Fruit fly (Drosophila melanogaster) whole organism, wandering third instar larva: ENCODE data around the gene mRpS18A.
A peak's percentile ranks its signal among the peaks of the same experiment; 100 is the strongest.

ENCODE experiments used
- CG9705 ChIP-seq: fragments of 200-800 bp; sonication (Bioruptor generic); optimal IDR thresholded peaks from 2 replicates; lab custom pipeline; 2018; ENCODE audit warnings: missing biosample characterization, mild to moderate bottlenecking, missing genetic modification characterization
- Dfd ChIP-seq: fragments of >200 bp; optimal IDR thresholded peaks from 2 replicates; lab custom pipeline; 2017; ENCODE audit warnings: missing biosample characterization, missing genetic modification characterization
- Dif ChIP-seq: fragments of 200-275, 200-300 bp; sonication (Bioruptor generic); optimal IDR thresholded peaks from 2 replicates; lab custom pipeline; 2018; ENCODE audit warnings: missing biosample characterization, missing genetic modification characterization; ENCODE audit not compliant: partially characterized antibody
- Hnf4 ChIP-seq: fragments of 200-800 bp; sonication (Bioruptor generic); optimal IDR thresholded peaks from 2 replicates; lab custom pipeline; 2016; ENCODE audit warnings: missing biosample characterization, mild to moderate bottlenecking, missing genetic modification characterization
- Hr78 ChIP-seq: fragments of >200 bp; optimal IDR thresholded peaks from 2 replicates; lab custom pipeline; 2017; ENCODE audit warnings: missing biosample characterization, missing genetic modification characterization
- Hr83 ChIP-seq: fragments of 200-300 bp; sonication (Bioruptor generic); optimal IDR thresholded peaks from 2 replicates; lab custom pipeline; 2016; ENCODE audit warnings: missing biosample characterization, mild to moderate bottlenecking, missing genetic modification characterization, moderate library complexity; ENCODE audit not compliant: poor library complexity, severe bottlenecking
- Jra ChIP-seq: sonication (Bioruptor generic); optimal IDR thresholded peaks from 2 replicates; lab custom pipeline; 2016; ENCODE audit warnings: missing biosample characterization, missing genetic modification characterization
- Mio ChIP-seq: sonication (Bioruptor generic); optimal IDR thresholded peaks from 2 replicates; lab custom pipeline; 2016; ENCODE audit warnings: missing biosample characterization, missing genetic modification characterization
- Myc ChIP-seq: fragments of >200 bp; optimal IDR thresholded peaks from 2 replicates; lab custom pipeline; 2017
- N ChIP-seq: fragments of >200 bp; optimal IDR thresholded peaks from 2 replicates; lab custom pipeline; 2018; ENCODE audit warnings: missing biosample characterization, missing external identifiers, missing genetic modification characterization
- OdsH ChIP-seq: fragments of 200-800 bp; sonication (Bioruptor generic); optimal IDR thresholded peaks from 2 replicates; lab custom pipeline; 2016; ENCODE audit warnings: missing biosample characterization, mild to moderate bottlenecking, missing genetic modification characterization
- Rel ChIP-seq, 2 experiments: fragments of 200-800 bp; sonication (Bioruptor generic) in 1 of 2; optimal IDR thresholded peaks; 2 replicates in 1 of 2; 3 replicates in 1 of 2; lab custom pipeline; 2016 to 2019; ENCODE audit warnings: mild to moderate bottlenecking in 2 of 2, missing biosample characterization in 2 of 2, missing genetic modification characterization in 2 of 2, moderate library complexity in 1 of 2
- Sp1 ChIP-seq: fragments of 200-800 bp; sonication (Bioruptor generic); optimal IDR thresholded peaks from 3 replicates; lab custom pipeline; 2019; ENCODE audit warnings: missing biosample characterization, mild to moderate bottlenecking, missing genetic modification characterization, moderate library complexity
- Vsx2 ChIP-seq: fragments of 200-300, 225-300 bp; sonication (Bioruptor generic); optimal IDR thresholded peaks from 2 replicates; lab custom pipeline; 2018; ENCODE audit warnings: missing biosample characterization, missing genetic modification characterization; ENCODE audit not compliant: partially characterized antibody
- br ChIP-seq: fragments of 200-800 bp; sonication (Bioruptor generic); optimal IDR thresholded peaks from 2 replicates; lab custom pipeline; 2016; ENCODE audit warnings: missing biosample characterization, missing genetic modification characterization
- brk ChIP-seq: fragments of 200-800 bp; sonication (Bioruptor generic); optimal IDR thresholded peaks from 2 replicates; lab custom pipeline; 2016; ENCODE audit warnings: missing biosample characterization, mild to moderate bottlenecking, missing genetic modification characterization
- dl ChIP-seq, 2 experiments: fragments of 175-275, 200-275 bp in 1 of 2; fragments of 200-275 bp in 1 of 2; sonication (Bioruptor generic); optimal IDR thresholded peaks; lab custom pipeline; 2018; ENCODE audit warnings: mild to moderate bottlenecking in 2 of 2, missing biosample characterization in 2 of 2, missing genetic modification characterization in 2 of 2, moderate library complexity in 2 of 2; ENCODE audit not compliant: partially characterized antibody in 2 of 2, insufficient read depth in 1 of 2
- dmrt93B ChIP-seq: fragments of 200-800 bp; sonication (Bioruptor generic); optimal IDR thresholded peaks from 2 replicates; lab custom pipeline; 2018; ENCODE audit warnings: missing biosample characterization, mild to moderate bottlenecking, missing genetic modification characterization
- dsf ChIP-seq: sonication (Bioruptor generic); optimal IDR thresholded peaks from 2 replicates; lab custom pipeline; 2016; ENCODE audit warnings: missing biosample characterization, missing genetic modification characterization, borderline replicate concordance
- ey ChIP-seq: fragments of 200-800 bp; sonication (Bioruptor generic); optimal IDR thresholded peaks from 2 replicates; lab custom pipeline; 2016; ENCODE audit warnings: missing biosample characterization, missing genetic modification characterization
- foxo ChIP-seq, 2 experiments: fragments of 200-800 bp; sonication (Bioruptor generic); optimal IDR thresholded peaks; 2 replicates in 1 of 2; 3 replicates in 1 of 2; lab custom pipeline; 2016 to 2017; ENCODE audit warnings: missing biosample characterization in 2 of 2, missing genetic modification characterization in 2 of 2
- fru ChIP-seq: fragments of 200-800 bp; sonication (Bioruptor generic); optimal IDR thresholded peaks from 3 replicates; lab custom pipeline; 2016; ENCODE audit warnings: missing biosample characterization, mild to moderate bottlenecking, missing genetic modification characterization
- h ChIP-seq: fragments of 200-800 bp; sonication (Bioruptor generic); optimal IDR thresholded peaks from 3 replicates; lab custom pipeline; 2016; ENCODE audit warnings: missing biosample characterization, mild to moderate bottlenecking, missing genetic modification characterization
- lola ChIP-seq: fragments of >200 bp; optimal IDR thresholded peaks from 2 replicates; lab custom pipeline; 2017; ENCODE audit warnings: missing biosample characterization, missing genetic modification characterization
- pan ChIP-seq: fragments of >200 bp; optimal IDR thresholded peaks from 2 replicates; lab custom pipeline; 2017
- psq ChIP-seq: fragments of 200-800 bp; sonication (Bioruptor generic); optimal IDR thresholded peaks from 3 replicates; lab custom pipeline; 2017; ENCODE audit warnings: missing biosample characterization, mild to moderate bottlenecking, missing genetic modification characterization, moderate library complexity
- tai ChIP-seq: sonication (Bioruptor generic); optimal IDR thresholded peaks from 2 replicates; lab custom pipeline; 2016; ENCODE audit warnings: missing biosample characterization, missing genetic modification characterization
- usp ChIP-seq: fragments of >200 bp; optimal IDR thresholded peaks from 2 replicates; lab custom pipeline; 2017; ENCODE audit warnings: missing biosample characterization, missing genetic modification characterization

Gene mRpS18A

DNA sequence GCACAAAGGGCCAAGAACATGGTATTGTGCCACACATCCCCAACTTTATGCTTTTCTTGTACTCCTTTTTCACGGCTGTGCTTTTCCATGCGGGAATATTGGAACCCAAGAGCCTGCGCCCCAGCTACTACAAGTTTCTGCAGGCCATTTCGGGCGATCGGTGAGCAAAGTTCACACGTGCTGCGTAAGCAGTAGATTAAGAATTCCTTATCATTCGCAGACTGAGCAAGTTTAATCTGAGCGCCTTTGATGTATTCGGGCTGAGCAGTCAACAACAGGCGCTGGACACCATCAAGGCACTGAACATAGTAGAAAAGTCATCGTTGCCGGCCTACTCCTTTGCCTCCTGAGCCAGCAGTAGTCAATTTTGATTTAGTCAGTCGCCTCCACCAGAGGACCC is 41.6 kb downstream of the mRpS18A start:
- no peak for TF ChIP-seq dsf (GFP tag; lab: Kevin White, UChicago)
- no peak for TF ChIP-seq N
- no peak for TF ChIP-seq fru (GFP tag; lab: Kevin White, UChicago)
- no peak for TF ChIP-seq Sp1 (GFP tag; lab: Kevin White, UChicago)
- TF ChIP-seq CG9705 (GFP tag; lab: Kevin White, UChicago), result no peak
- TF ChIP-seq lola (GFP tag; lab: Kevin White, UChicago), result no peak
- no peak for TF ChIP-seq Dfd (GFP tag; lab: Kevin White, UChicago)
- TF ChIP-seq Myc, result no peak
- no peak for TF ChIP-seq Hr78 (GFP tag; lab: Kevin White, UChicago)
- no peak for TF ChIP-seq Hr83 (GFP tag; lab: Kevin White, UChicago)

DNA sequence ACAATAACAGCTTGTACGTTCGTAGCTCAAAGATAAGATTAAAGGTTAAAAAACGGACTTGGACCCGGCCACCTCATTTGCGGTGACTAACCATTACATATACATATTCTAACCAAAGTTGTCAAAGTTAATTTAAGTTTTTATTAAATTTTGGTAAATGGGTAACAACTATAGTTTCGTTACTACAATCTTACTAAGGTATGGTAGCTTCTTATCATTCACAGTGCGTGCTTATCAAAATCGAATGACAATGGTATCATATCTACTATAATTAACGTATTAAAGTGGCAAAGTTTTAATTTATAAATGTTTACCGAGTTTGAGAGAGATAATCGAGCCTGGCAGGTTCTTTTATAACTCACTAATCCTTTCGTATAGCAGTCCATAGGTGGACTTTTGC is 43.2 kb downstream of the mRpS18A start:
- TF ChIP-seq psq (GFP tag; lab: Kevin White, UChicago), result no peak
- TF ChIP-seq pan, result no peak
- no peak for TF ChIP-seq Mio (GFP tag; lab: Kevin White, UChicago)
- TF ChIP-seq Vsx2 (GFP tag; lab: Kevin White, UChicago), result no peak
- TF ChIP-seq Rel (GFP tag; optimal IDR thresholded peaks at IDR 0.05; lab: Kevin White, UChicago), result no peak
- TF ChIP-seq Rel (tag; optimal IDR thresholded peaks at IDR 0.05; lab: Kevin White, UChicago), result no peak
- no peak for TF ChIP-seq Dfd (GFP tag; lab: Kevin White, UChicago)
- TF ChIP-seq dl (GFP tag; optimal IDR thresholded peaks at IDR 0.05; lab: Kevin White, UChicago; ENCODE audit: insufficient read depth in 1 of 2, partially characterized antibody in 2 of 2), result no peak
- no peak for TF ChIP-seq Jra (GFP tag; lab: Kevin White, UChicago)
- no peak for TF ChIP-seq ey (GFP tag; lab: Kevin White, UChicago)
- no peak for TF ChIP-seq Dif (GFP tag; lab: Kevin White, UChicago)
- no peak for TF ChIP-seq CG9705 (GFP tag; lab: Kevin White, UChicago)
- no peak for TF ChIP-seq OdsH (GFP tag; lab: Kevin White, UChicago)
- TF ChIP-seq brk (GFP tag; lab: Kevin White, UChicago), result no peak
- TF ChIP-seq br (GFP tag; lab: Kevin White, UChicago), result no peak
- TF ChIP-seq Hr83 (GFP tag; lab: Kevin White, UChicago), result no peak
- no peak for TF ChIP-seq h (GFP tag; lab: Kevin White, UChicago)

DNA sequence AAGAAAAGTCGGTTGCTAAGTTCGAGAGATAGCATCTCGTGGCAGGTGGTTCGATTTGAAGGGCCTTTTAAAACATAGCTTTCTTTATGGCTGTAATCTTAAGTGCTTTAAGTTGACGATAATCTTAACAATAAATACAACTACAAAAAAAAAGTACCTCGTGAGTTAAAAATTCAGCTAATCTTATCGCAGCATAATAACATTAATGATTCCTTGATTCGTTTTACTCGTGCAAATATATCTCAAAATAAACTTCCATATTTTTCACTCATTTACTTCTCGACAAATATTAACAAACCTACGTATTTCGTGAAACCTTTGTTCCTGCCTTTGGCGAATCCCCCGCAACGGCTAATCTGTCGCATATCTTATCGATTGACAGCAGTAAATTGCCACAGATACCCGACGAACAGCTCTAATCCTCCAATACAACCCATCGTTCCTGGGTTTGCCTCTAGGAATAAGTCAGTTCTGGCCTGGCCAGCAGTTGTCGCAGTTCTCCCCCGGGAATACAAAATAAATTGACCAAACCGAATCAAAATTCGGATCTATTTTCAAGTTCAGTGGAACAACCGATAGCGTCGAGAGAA is 43.7 kb downstream of the mRpS18A start:
- TF ChIP-seq usp, result no peak
- TF ChIP-seq Rel (GFP tag; optimal IDR thresholded peaks at IDR 0.05; lab: Kevin White, UChicago), result no peak
- TF ChIP-seq Rel (tag; optimal IDR thresholded peaks at IDR 0.05; lab: Kevin White, UChicago), result peak; percentile 82
- no peak for TF ChIP-seq foxo (GFP tag; optimal IDR thresholded peaks at IDR 0.05; lab: Kevin White, UChicago)
- TF ChIP-seq Hnf4 (GFP tag; lab: Kevin White, UChicago), result peak; percentile 48
- TF ChIP-seq Sp1 (GFP tag; lab: Kevin White, UChicago), result peak; percentile 9
- peak; percentile 7 for TF ChIP-seq h (GFP tag; lab: Kevin White, UChicago)
- TF ChIP-seq Vsx2 (GFP tag; lab: Kevin White, UChicago), result no peak
- TF ChIP-seq tai, result no peak
- TF ChIP-seq OdsH (GFP tag; lab: Kevin White, UChicago), result no peak
- TF ChIP-seq Mio (GFP tag; lab: Kevin White, UChicago), result no peak
- TF ChIP-seq dmrt93B (GFP tag; lab: Kevin White, UChicago), result no peak
- TF ChIP-seq br (GFP tag; lab: Kevin White, UChicago), result peak; percentile 41
- TF ChIP-seq, all 38 proteins: peak for 5

DNA sequence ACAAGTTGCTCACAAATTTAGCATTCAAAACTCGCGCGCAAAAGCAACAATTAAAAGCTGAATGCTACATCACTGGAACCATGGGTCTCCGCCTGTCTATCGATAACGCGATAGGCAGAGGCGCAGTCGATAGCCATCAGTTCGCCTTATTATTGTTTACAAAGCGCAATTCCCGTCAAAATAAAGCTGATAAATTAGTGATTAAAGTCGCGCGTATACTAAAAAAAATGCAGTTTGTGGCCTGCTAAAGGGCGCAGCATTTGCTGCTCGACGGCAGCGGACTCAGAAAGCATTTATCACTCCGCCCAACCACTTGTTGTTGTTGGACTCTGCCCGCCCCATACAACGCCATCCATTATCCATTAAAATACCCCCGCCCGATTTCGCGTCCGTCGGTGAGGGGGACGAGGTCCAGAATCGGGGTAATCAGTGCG is 44.6 kb downstream of the mRpS18A start, which contains the start of gene CG11737:
Gene CG11737 (plus strand): TSS at position 117 of the 434 bp plus-strand sequence.
- TF ChIP-seq br (GFP tag; lab: Kevin White, UChicago) (no peak), Hnf4 (GFP tag; lab: Kevin White, UChicago) (peak; percentile 47), dl (GFP tag; optimal IDR thresholded peaks at IDR 0.05; lab: Kevin White, UChicago; ENCODE audit: insufficient read depth in 1 of 2, partially characterized antibody in 2 of 2) (peak; percentile 42 to 59), Vsx2 (GFP tag; lab: Kevin White, UChicago) (peak; percentile 43), Rel (GFP tag; optimal IDR thresholded peaks at IDR 0.05; lab: Kevin White, UChicago) (no peak), Rel (tag; optimal IDR thresholded peaks at IDR 0.05; lab: Kevin White, UChicago) (peak; percentile 63), brk (GFP tag; lab: Kevin White, UChicago) (no peak), Dif (GFP tag; lab: Kevin White, UChicago) (peak; percentile 77)
